Fruit fly (Drosophila melanogaster) whole organism, embryonic: ENCODE measurements around the gene Atg2.
A peak's percentile ranks its signal among the peaks of the same experiment; 100 is the strongest.

ENCODE experiments used
- CG10267 ChIP-seq: fragments of 200-800 bp; sonication (Bioruptor generic); optimal IDR thresholded peaks from 2 replicates; lab custom pipeline; 2018; ENCODE audit warnings: missing biosample characterization, mild to moderate bottlenecking, missing genetic modification characterization, moderate library complexity
- CG11723 ChIP-seq: fragments of 200-800 bp; sonication (Bioruptor generic); optimal IDR thresholded peaks from 2 replicates; lab custom pipeline; 2017; ENCODE audit warnings: missing biosample characterization, mild to moderate bottlenecking, missing genetic modification characterization
- CG12236 ChIP-seq: fragments of 200-800 bp; sonication (Bioruptor generic); optimal IDR thresholded peaks from 2 replicates; lab custom pipeline; 2016; ENCODE audit warnings: missing biosample characterization, missing genetic modification characterization
- CG14014 ChIP-seq: fragments of 200-800 bp; sonication (Bioruptor generic); IDR thresholded peaks from 2 replicates; pipeline ENCODE4 v1.3.6; 2022; ENCODE audit warnings: missing biosample characterization, missing genetic modification characterization
- CG15514 ChIP-seq: fragments of 200-800 bp; sonication (Bioruptor generic); optimal IDR thresholded peaks from 3 replicates; lab custom pipeline; 2017; ENCODE audit warnings: missing biosample characterization, missing genetic modification characterization, mild to moderate bottlenecking, moderate library complexity, missing genetic modification reagents
- CG1603 ChIP-seq: fragments of 200-800 bp; sonication (Bioruptor generic); optimal IDR thresholded peaks from 2 replicates; lab custom pipeline; 2019; ENCODE audit warnings: missing biosample characterization, mild to moderate bottlenecking, missing genetic modification characterization, moderate library complexity
- CG17829 ChIP-seq: fragments of 200-800 bp; optimal IDR thresholded peaks from 2 replicates; lab custom pipeline; 2019; ENCODE audit warnings: missing biosample characterization, mild to moderate bottlenecking, missing genetic modification characterization, moderate library complexity
- CG2712 ChIP-seq: fragments of 200-800 bp; optimal IDR thresholded peaks from 3 replicates; lab custom pipeline; 2019; ENCODE audit warnings: missing biosample characterization, mild to moderate bottlenecking, missing genetic modification characterization, moderate library complexity
- CG3065 ChIP-seq: fragments of 200-800 bp; sonication (Bioruptor generic); optimal IDR thresholded peaks from 2 replicates; lab custom pipeline; 2016; ENCODE audit warnings: missing biosample characterization, missing genetic modification characterization
- CG3407 ChIP-seq: fragments of 200-800 bp; sonication (Bioruptor generic); optimal IDR thresholded peaks from 2 replicates; lab custom pipeline; 2018; ENCODE audit warnings: missing biosample characterization, mild to moderate bottlenecking, missing genetic modification characterization
- CG34224 ChIP-seq: fragments of 200-800 bp; sonication (Bioruptor generic); IDR thresholded peaks from 3 replicates; pipeline ENCODE4 v1.3.6; 2022; ENCODE audit warnings: missing biosample characterization, missing genetic modification characterization; ENCODE audit not compliant: partially characterized antibody
- CG34376 ChIP-seq: fragments of 200-800 bp; sonication (Bioruptor generic); optimal IDR thresholded peaks from 2 replicates; lab custom pipeline; 2018; ENCODE audit warnings: missing biosample characterization, mild to moderate bottlenecking, missing genetic modification characterization
- CG3726 ChIP-seq: fragments of 200-800 bp; sonication (Bioruptor generic); IDR thresholded peaks from 3 replicates; pipeline ENCODE4, ENCODE4 v1.3.6; 2022; ENCODE audit warnings: missing biosample characterization, missing genetic modification characterization
- CG3995 ChIP-seq: fragments of 200-800 bp; sonication (Bioruptor generic); optimal IDR thresholded peaks from 3 replicates; lab custom pipeline; 2016; ENCODE audit warnings: missing biosample characterization, missing genetic modification characterization
- CG4360 ChIP-seq: fragments of 200-800 bp; sonication (Bioruptor generic); IDR thresholded peaks from 2 replicates; pipeline ENCODE4 v1.3.6; 2022; ENCODE audit warnings: missing biosample characterization, missing genetic modification characterization
- CG6689 ChIP-seq: fragments of 200-800 bp; sonication (Bioruptor generic); IDR thresholded peaks from 2 replicates; pipeline ENCODE4 v1.3.6; 2022; ENCODE audit warnings: missing biosample characterization, missing genetic modification characterization
- CG7786 ChIP-seq: fragments of 200-800 bp; sonication (Bioruptor generic); optimal IDR thresholded peaks from 2 replicates; lab custom pipeline; 2016; ENCODE audit warnings: missing biosample characterization, missing genetic modification characterization
- CG7963 ChIP-seq: fragments of 200-800 bp; sonication (Bioruptor generic); IDR thresholded peaks from 3 replicates; pipeline ENCODE4 v1.3.6; 2022; ENCODE audit warnings: missing biosample characterization, missing genetic modification characterization; ENCODE audit not compliant: partially characterized antibody
- CG8359 ChIP-seq: fragments of 200-800 bp; sonication (Bioruptor generic); optimal IDR thresholded peaks from 2 replicates; lab custom pipeline; 2017; ENCODE audit warnings: missing biosample characterization, mild to moderate bottlenecking, missing genetic modification characterization, borderline replicate concordance
- CG9609 ChIP-seq: fragments of 200-800 bp; sonication (Bioruptor generic); optimal IDR thresholded peaks from 3 replicates; lab custom pipeline; 2016; ENCODE audit warnings: missing biosample characterization, missing genetic modification characterization
- Camta ChIP-seq: fragments of 200-800 bp; sonication (Bioruptor generic); optimal IDR thresholded peaks from 2 replicates; lab custom pipeline; 2016; ENCODE audit warnings: missing biosample characterization, missing genetic modification characterization
- D19B ChIP-seq: fragments of 200-800 bp; sonication (Bioruptor generic); optimal IDR thresholded peaks from 2 replicates; lab custom pipeline; 2017; ENCODE audit warnings: missing biosample characterization, mild to moderate bottlenecking, missing genetic modification characterization
- Deaf1 ChIP-seq: fragments of 200-800 bp; optimal IDR thresholded peaks from 3 replicates; lab custom pipeline; 2019; ENCODE audit warnings: missing biosample characterization, mild to moderate bottlenecking, missing genetic modification characterization, moderate library complexity
- Dp ChIP-seq: fragments of 200-800 bp; sonication (Bioruptor generic); optimal IDR thresholded peaks from 2 replicates; lab custom pipeline; 2018; ENCODE audit warnings: missing biosample characterization, mild to moderate bottlenecking, missing genetic modification characterization, moderate library complexity
- Drgx ChIP-seq: fragments of 200-800 bp; sonication (Bioruptor generic); IDR thresholded peaks from 2 replicates; pipeline ENCODE4 v1.3.6; 2022; ENCODE audit warnings: missing biosample characterization, missing genetic modification characterization
- ERR ChIP-seq: fragments of 200-800 bp; sonication (Bioruptor generic); optimal IDR thresholded peaks from 2 replicates; lab custom pipeline; 2016; ENCODE audit warnings: missing biosample characterization, missing genetic modification characterization
- Hmr ChIP-seq: fragments of 200-800 bp; sonication (Bioruptor generic); optimal IDR thresholded peaks from 3 replicates; lab custom pipeline; 2017; ENCODE audit warnings: mild to moderate bottlenecking, missing biosample characterization, missing genetic modification reagents, missing genetic modification characterization
- Hr78 ChIP-seq, 2 experiments: fragments of 200-800 bp in 1 of 2; fragments of >200 bp in 1 of 2; sonication (Bioruptor generic) in 1 of 2; optimal IDR thresholded peaks; 2 replicates each; lab custom pipeline; 2017 to 2019; ENCODE audit warnings: missing biosample characterization in 2 of 2, missing genetic modification characterization in 2 of 2, mild to moderate bottlenecking in 1 of 2, moderate library complexity in 1 of 2
- Mrtf ChIP-seq: fragments of 200-800 bp; sonication (Bioruptor generic); IDR thresholded peaks from 3 replicates; pipeline ENCODE4 v1.3.6; 2022; ENCODE audit warnings: missing biosample characterization, missing genetic modification characterization
- Myb ChIP-seq: fragments of 200-800 bp; sonication (Bioruptor generic); optimal IDR thresholded peaks from 2 replicates; lab custom pipeline; 2016; ENCODE audit warnings: missing biosample characterization, missing genetic modification characterization
- NC2β ChIP-seq: fragments of 200-800 bp; sonication (Bioruptor generic); optimal IDR thresholded peaks from 2 replicates; lab custom pipeline; 2016; ENCODE audit warnings: missing biosample characterization, missing genetic modification characterization
- NFAT ChIP-seq: fragments of 200-800 bp; sonication (Bioruptor generic); IDR thresholded peaks from 2 replicates; pipeline ENCODE4 v1.3.6; 2022; ENCODE audit warnings: missing biosample characterization, missing genetic modification characterization
- Nf-YA ChIP-seq: fragments of 200-800 bp; sonication (Bioruptor generic); IDR thresholded peaks from 2 replicates; pipeline ENCODE4 v1.3.6; 2022; ENCODE audit warnings: missing biosample characterization, missing genetic modification characterization
- Nf-YB ChIP-seq: fragments of 200-800 bp; sonication (Bioruptor generic); optimal IDR thresholded peaks from 3 replicates; lab custom pipeline; 2019; ENCODE audit warnings: missing biosample characterization, mild to moderate bottlenecking, missing genetic modification characterization, moderate library complexity
- Spps ChIP-seq: fragments of 200-800 bp; sonication (Bioruptor generic); optimal IDR thresholded peaks from 2 replicates; lab custom pipeline; 2018; ENCODE audit warnings: missing biosample characterization, mild to moderate bottlenecking, missing genetic modification characterization
- bigmax ChIP-seq: fragments of 200-800 bp; sonication (Bioruptor generic); optimal IDR thresholded peaks from 2 replicates; lab custom pipeline; 2018; ENCODE audit warnings: missing biosample characterization, mild to moderate bottlenecking, missing genetic modification characterization
- dan ChIP-seq: fragments of 200-800 bp; sonication (Bioruptor generic); IDR thresholded peaks from 2 replicates; pipeline ENCODE4 v1.3.6; 2022; ENCODE audit warnings: missing biosample characterization, missing genetic modification characterization
- fu2 ChIP-seq: fragments of 200-800 bp; sonication (Bioruptor generic); optimal IDR thresholded peaks from 2 replicates; lab custom pipeline; 2016; ENCODE audit warnings: missing biosample characterization, missing genetic modification characterization
- gcm2 ChIP-seq: fragments of 200-800 bp; sonication (Bioruptor generic); optimal IDR thresholded peaks from 2 replicates; lab custom pipeline; 2016; ENCODE audit warnings: missing biosample characterization, missing genetic modification characterization
- insv ChIP-seq, 2 experiments: fragments of 200-800 bp; sonication (Bioruptor generic); optimal IDR thresholded peaks; 3 replicates each; lab custom pipeline; 2016 to 2018; ENCODE audit warnings: missing biosample characterization in 2 of 2, missing genetic modification characterization in 2 of 2
- kay ChIP-seq: fragments of 200-800 bp; sonication (Bioruptor generic); optimal IDR thresholded peaks from 2 replicates; lab custom pipeline; 2016; ENCODE audit warnings: missing biosample characterization, missing genetic modification characterization
- ken ChIP-seq: fragments of 200-800 bp; sonication (Bioruptor generic); IDR thresholded peaks from 3 replicates; pipeline ENCODE4 v1.3.6; 2022; ENCODE audit warnings: missing biosample characterization, missing genetic modification characterization
- maf-S ChIP-seq: fragments of 200-800 bp; sonication (Bioruptor generic); optimal IDR thresholded peaks from 2 replicates; lab custom pipeline; 2016; ENCODE audit warnings: missing biosample characterization, missing genetic modification characterization
- nmo ChIP-seq: fragments of 200-800 bp; sonication (Bioruptor generic); optimal IDR thresholded peaks from 2 replicates; lab custom pipeline; 2018; ENCODE audit warnings: missing biosample characterization, mild to moderate bottlenecking, missing genetic modification characterization, moderate library complexity
- nom ChIP-seq: fragments of 200-800 bp; sonication (Bioruptor generic); optimal IDR thresholded peaks from 2 replicates; lab custom pipeline; 2017; ENCODE audit warnings: missing biosample characterization, missing genetic modification characterization, mild to moderate bottlenecking, moderate library complexity, missing genetic modification reagents
- shn ChIP-seq: fragments of 200-800 bp; sonication (Bioruptor generic); optimal IDR thresholded peaks from 3 replicates; lab custom pipeline; 2016; ENCODE audit warnings: missing biosample characterization, missing genetic modification characterization
- slp2 ChIP-seq: fragments of 200-800 bp; sonication (Bioruptor generic); optimal IDR thresholded peaks from 2 replicates; lab custom pipeline; 2016; ENCODE audit warnings: missing biosample characterization, missing genetic modification characterization
- sna ChIP-seq: fragments of 200-800 bp; sonication (Bioruptor generic); IDR thresholded peaks from 2 replicates; pipeline ENCODE4 v1.3.6; 2022; ENCODE audit warnings: missing biosample characterization, missing genetic modification characterization; ENCODE audit not compliant: partially characterized antibody
- sug ChIP-seq: fragments of 200-800 bp; optimal IDR thresholded peaks from 2 replicates; lab custom pipeline; 2019; ENCODE audit warnings: missing biosample characterization, mild to moderate bottlenecking, missing genetic modification characterization, moderate library complexity
- vfl ChIP-seq: fragments of 200-800 bp; sonication (Bioruptor generic); optimal IDR thresholded peaks from 2 replicates; lab custom pipeline; 2016; ENCODE audit warnings: missing biosample characterization, missing genetic modification characterization
- z ChIP-seq: fragments of 200-800 bp; sonication (Bioruptor generic); IDR thresholded peaks from 3 replicates; pipeline ENCODE4 v1.3.6; 2022; ENCODE audit warnings: missing biosample characterization, missing genetic modification characterization

The Atg2 gene

DNA sequence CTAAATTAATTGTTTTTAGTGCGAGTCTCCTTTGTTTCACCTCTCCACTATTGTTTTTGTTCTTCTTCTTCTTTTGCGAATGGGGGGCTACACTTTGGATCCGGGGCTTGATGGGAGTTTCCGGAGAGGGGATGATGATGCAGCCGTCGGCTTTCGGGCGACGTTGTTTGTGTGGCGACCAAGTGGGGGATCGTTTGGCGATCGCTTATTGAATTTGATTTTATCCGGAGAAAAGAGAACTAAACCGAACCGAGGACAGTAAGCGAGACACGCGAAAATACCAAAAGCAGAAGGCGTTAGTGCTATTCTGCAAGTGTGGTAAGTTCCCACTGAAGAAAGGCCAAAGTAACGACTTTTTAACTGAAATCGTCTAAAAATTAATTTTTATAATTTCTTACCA is 2.1 kb upstream of the Atg2 start, which contains the start of gene AhcyL1 (continued):
- no peak for TF ChIP-seq shn (GFP tag; lab: Kevin White, UChicago)
- no peak for TF ChIP-seq ERR (GFP tag; lab: Kevin White, UChicago)
- no peak for TF ChIP-seq Camta (GFP tag; lab: Kevin White, UChicago)
- TF ChIP-seq z: no peak
- TF ChIP-seq CG8359 (GFP tag; lab: Kevin White, UChicago): no peak
- no peak for TF ChIP-seq NC2β (GFP tag; lab: Kevin White, UChicago)
- TF ChIP-seq Hmr (GFP tag; lab: Kevin White, UChicago): no peak
- no peak for TF ChIP-seq gcm2 (GFP tag; lab: Kevin White, UChicago)
- no peak for TF ChIP-seq fu2 (GFP tag; lab: Kevin White, UChicago)
- no peak for TF ChIP-seq CG3726
- peak; percentile 9 for TF ChIP-seq nmo
- no peak for TF ChIP-seq CG14014 (GFP tag; lab: Robert Waterston, UW)
- TF ChIP-seq CG12236 (GFP tag; lab: Kevin White, UChicago): no peak
- peak; percentile 80 for TF ChIP-seq CG3995
- TF ChIP-seq CG3065: no peak
- no peak for TF ChIP-seq NFAT (GFP tag; lab: Robert Waterston, UW)
- TF ChIP-seq nom (GFP tag; lab: Kevin White, UChicago): peak; percentile 65
- TF ChIP-seq CG9609: no peak
- TF ChIP-seq slp2 (GFP tag; lab: Kevin White, UChicago): no peak
- TF ChIP-seq Nf-YA (GFP tag; lab: Robert Waterston, UW): no peak
- peak; percentile 91 for TF ChIP-seq Myb
- no peak for TF ChIP-seq CG11723
- TF ChIP-seq sna: 0 out of 2 replicates have a peak, but pooled peaks have one; percentile 51
- peak; percentile 51 for TF ChIP-seq CG10267 (tag; lab: Kevin White, UChicago)
- peak; percentile 42 for TF ChIP-seq CG1603 (tag; lab: Kevin White, UChicago)
- TF ChIP-seq CG3407 (GFP tag; lab: Kevin White, UChicago): no peak
- peak; percentile 16 for TF ChIP-seq CG17829 (tag; lab: Kevin White, UChicago)
- TF ChIP-seq vfl: no peak
- TF ChIP-seq D19B: no peak
- TF ChIP-seq CG34376 (GFP tag; lab: Kevin White, UChicago): peak; percentile 22
- TF ChIP-seq sug (tag; lab: Kevin White, UChicago): peak; percentile 86
- no peak for TF ChIP-seq insv (GFP tag; optimal IDR thresholded peaks at IDR 0.05; lab: Kevin White, UChicago)
- peak in 1 of 2 experiments; percentile 82 for TF ChIP-seq Hr78 (GFP tag; optimal IDR thresholded peaks at IDR 0.05; lab: Kevin White, UChicago)
- no peak for TF ChIP-seq dan (GFP tag; lab: Robert Waterston, UW)
- TF ChIP-seq CG7963: no peak
- TF ChIP-seq Drgx (GFP tag; lab: Robert Waterston, UW): 0 out of 2 replicates have a peak, but pooled peaks have one; percentile 14
- no peak for TF ChIP-seq bigmax (GFP tag; lab: Kevin White, UChicago)
- no peak for TF ChIP-seq Mrtf (GFP tag; lab: Robert Waterston, UW)
- no peak for TF ChIP-seq maf-S
- no peak for TF ChIP-seq Spps (tag; lab: Kevin White, UChicago)
- TF ChIP-seq Nf-YB (GFP tag; lab: Kevin White, UChicago): no peak
- no peak for TF ChIP-seq kay (GFP tag; lab: Kevin White, UChicago)
- TF ChIP-seq CG2712 (tag; lab: Kevin White, UChicago): peak; percentile 26
- no peak for TF ChIP-seq CG4360 (GFP tag; lab: Robert Waterston, UW)
- TF ChIP-seq ken: no peak
- no peak for TF ChIP-seq CG6689 (GFP tag; lab: Robert Waterston, UW)
- TF ChIP-seq CG7786 (GFP tag; lab: Kevin White, UChicago): no peak
- TF ChIP-seq CG34224 (GFP tag; lab: Robert Waterston, UW): no peak
- peak; percentile 6 for TF ChIP-seq Deaf1 (tag; lab: Kevin White, UChicago)
- TF ChIP-seq Dp: peak; percentile 25
- peak; percentile 27 for TF ChIP-seq CG15514 (GFP tag; lab: Kevin White, UChicago)
